Fruit fly (Drosophila melanogaster) S2 (cell line): ENCODE measurements around the gene CG34348.

Experiments used
- CG8478 ChIP-seq: fragments of >200 bp; optimal IDR thresholded peaks from 2 replicates; lab custom pipeline; 2018
- CTCF ChIP-seq, 2 experiments: fragments of >200 bp; optimal IDR thresholded peaks; 2 replicates each; lab custom pipeline; 2018

- no peak for TF ChIP-seq CTCF (optimal IDR thresholded peaks at IDR 0.05; lab: Kevin White, UChicago)
- TF ChIP-seq CG8478 (lab: Kevin White, UChicago), result no peak
Measured at dm6 chrX:11384023-11384444, 44.4 kb downstream of the CG34348 start.
